Worm (Caenorhabditis elegans): Measurements from ENCODE around the gene T27A1.3.

DNA sequence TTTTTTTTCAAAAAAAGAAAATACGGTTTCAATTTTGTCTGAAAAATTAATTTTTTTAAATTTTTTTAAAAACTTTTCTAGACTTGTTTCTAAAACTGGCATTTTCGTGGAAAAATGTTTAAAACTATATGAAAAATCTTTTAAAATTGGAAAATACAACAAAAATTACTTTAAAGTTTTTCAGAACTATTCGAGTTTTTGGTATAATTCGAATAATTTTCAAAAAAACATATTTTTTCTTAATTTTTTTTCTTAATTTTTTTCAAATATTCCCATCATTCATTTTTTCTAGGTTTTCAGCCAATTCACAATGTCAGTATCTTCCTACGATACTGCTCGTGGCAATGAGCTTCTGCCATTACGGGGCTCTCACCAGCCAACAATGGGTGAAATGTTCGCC, 13.0 kb upstream of the T27A1.3 start, which contains the start of gene slc-36.2:
- no peak for TF ChIP-seq flt-1 (GFP tag; IDR thresholded peaks at IDR 0.05)
- no peak for TF ChIP-seq tab-1 (GFP tag; IDR thresholded peaks at IDR 0.05)
- no peak for TF ChIP-seq ztf-23 (GFP tag; IDR thresholded peaks at IDR 0.05)
- TF ChIP-seq cog-1 (tag; optimal IDR thresholded peaks at IDR 0.05), result no peak
- TF ChIP-seq ztf-29 (GFP tag; IDR thresholded peaks at IDR 0.05), result no peak
- TF ChIP-seq ref-1 (GFP tag; conservative IDR thresholded peaks at IDR 0.05), result no peak

Measured in whole organism, midembryonic.